Worm (Caenorhabditis elegans) whole organism, L2 larva: ENCODE results near the gene mlt-9.

Experiments used
- C34F6.9 ChIP-seq: fragments of 150-350 bp; optimal IDR thresholded peaks from 2 replicates; lab custom pipeline; 2014; ENCODE audit warnings: missing biosample characterization, missing genetic modification characterization
- R02D3.7 ChIP-seq: fragments of 150-350 bp; optimal IDR thresholded peaks from 2 replicates; lab custom pipeline; 2014; ENCODE audit warnings: missing biosample characterization, missing genetic modification characterization
- Y55F3AM.14 ChIP-seq: fragments of 200-800 bp; sonication (Bioruptor generic); optimal IDR thresholded peaks from 2 replicates; lab custom pipeline; 2018; ENCODE audit warnings: mild to moderate bottlenecking, missing genetic modification characterization, missing compliant biosample characterization
- ZK546.5 ChIP-seq: sonication (generic microtip); optimal IDR thresholded peaks from 2 replicates; lab custom pipeline; 2017; ENCODE audit warnings: missing biosample characterization, missing genetic modification characterization
- alr-1 ChIP-seq: fragments of 150-350 bp; optimal IDR thresholded peaks from 2 replicates; lab custom pipeline; 2014; ENCODE audit warnings: missing biosample characterization, missing genetic modification characterization
- aly-2 ChIP-seq: fragments of 150-350 bp; optimal IDR thresholded peaks from 2 replicates; lab custom pipeline; 2014; ENCODE audit warnings: missing biosample characterization, missing genetic modification characterization
- ama-1 ChIP-seq: fragments of 150-350 bp; optimal IDR thresholded peaks from 2 replicates; lab custom pipeline; 2018; ENCODE audit warnings: inconsistent platforms
- blmp-1 ChIP-seq: sonication (generic microtip); optimal IDR thresholded peaks from 2 replicates; lab custom pipeline; 2017; ENCODE audit warnings: missing genetic modification characterization, mild to moderate bottlenecking, missing compliant biosample characterization, antibody characterized with exemption, moderate library complexity; ENCODE audit not compliant: insufficient read depth
- ceh-16 ChIP-seq: fragments of 150-350 bp; optimal IDR thresholded peaks from 2 replicates; lab custom pipeline; 2014; ENCODE audit warnings: missing biosample characterization, missing genetic modification characterization
- ceh-82 ChIP-seq: fragments of 150-350 bp; optimal IDR thresholded peaks from 2 replicates; lab custom pipeline; 2014; ENCODE audit warnings: missing biosample characterization, missing genetic modification characterization
- crh-2 ChIP-seq: sonication (generic microtip); optimal IDR thresholded peaks from 2 replicates; lab custom pipeline; 2017; ENCODE audit warnings: missing biosample characterization, missing genetic modification characterization
- dmd-4 ChIP-seq: sonication (generic microtip); optimal IDR thresholded peaks from 2 replicates; lab custom pipeline; 2017; ENCODE audit warnings: missing biosample characterization, missing genetic modification characterization
- elt-3 ChIP-seq: sonication (generic microtip); optimal IDR thresholded peaks from 2 replicates; lab custom pipeline; 2017; ENCODE audit warnings: missing biosample characterization, missing genetic modification characterization
- fos-1 ChIP-seq: fragments of 150-350 bp; optimal IDR thresholded peaks from 2 replicates; lab custom pipeline; 2014; ENCODE audit warnings: missing biosample characterization, missing genetic modification characterization
- gmeb-1 ChIP-seq: fragments of 150-350 bp; optimal IDR thresholded peaks from 2 replicates; lab custom pipeline; 2014; ENCODE audit warnings: missing biosample characterization, missing genetic modification characterization
- lin-11 ChIP-seq: fragments of 150-350 bp; sonication (generic microtip); optimal IDR thresholded peaks from 2 replicates; lab custom pipeline; 2014; ENCODE audit warnings: missing biosample characterization, missing genetic modification characterization, inconsistent platforms, mixed read lengths
- lin-13 ChIP-seq: fragments of 150-350 bp; optimal IDR thresholded peaks from 2 replicates; lab custom pipeline; 2014; ENCODE audit warnings: missing biosample characterization, missing genetic modification reagents, missing genetic modification characterization
- lin-39 ChIP-seq: fragments of 150-350 bp; optimal IDR thresholded peaks from 2 replicates; lab custom pipeline; 2014; ENCODE audit warnings: missing biosample characterization, missing genetic modification reagents, missing genetic modification characterization
- lsy-2 ChIP-seq, 2 experiments: fragments of 150-350 bp in 1 of 2; sonication (generic microtip) in 1 of 2; optimal IDR thresholded peaks; 2 replicates each; lab custom pipeline; 2014 to 2017; ENCODE audit warnings: missing biosample characterization in 2 of 2, missing genetic modification characterization in 2 of 2
- mab-5 ChIP-seq: fragments of 150-350 bp; optimal IDR thresholded peaks from 2 replicates; lab custom pipeline; 2014; ENCODE audit warnings: missing biosample characterization, missing genetic modification characterization
- mbf-1 ChIP-seq: sonication (generic microtip); optimal IDR thresholded peaks from 2 replicates; lab custom pipeline; 2017; ENCODE audit warnings: missing biosample characterization, missing genetic modification characterization
- mdl-1 ChIP-seq, 2 experiments: fragments of 150-350 bp in 1 of 2; sonication (generic microtip) in 1 of 2; optimal IDR thresholded peaks; 2 replicates each; lab custom pipeline; 2017; ENCODE audit warnings: missing biosample characterization in 2 of 2, missing genetic modification characterization in 2 of 2
- nhr-10 ChIP-seq: sonication (generic microtip); optimal IDR thresholded peaks from 2 replicates; lab custom pipeline; 2017; ENCODE audit warnings: missing biosample characterization, missing genetic modification characterization
- nhr-11 ChIP-seq: fragments of 150-350 bp; optimal IDR thresholded peaks from 2 replicates; lab custom pipeline; 2014; ENCODE audit warnings: missing biosample characterization, missing genetic modification characterization
- nhr-129 ChIP-seq: fragments of 150-350 bp; optimal IDR thresholded peaks from 2 replicates; lab custom pipeline; 2014; ENCODE audit warnings: missing biosample characterization, missing genetic modification characterization
- nhr-21 ChIP-seq: fragments of 150-350 bp; optimal IDR thresholded peaks from 2 replicates; lab custom pipeline; 2014; ENCODE audit warnings: missing biosample characterization, missing genetic modification characterization
- nhr-23 ChIP-seq: fragments of 150-350 bp; optimal IDR thresholded peaks from 2 replicates; lab custom pipeline; 2014; ENCODE audit warnings: missing biosample characterization, missing genetic modification reagents, missing genetic modification characterization
- nhr-237 ChIP-seq: fragments of 150-350 bp; optimal IDR thresholded peaks from 2 replicates; lab custom pipeline; 2014; ENCODE audit warnings: missing biosample characterization, missing genetic modification characterization
- nhr-25 ChIP-seq: fragments of 150-350 bp; sonication (generic microtip); optimal IDR thresholded peaks from 3 replicates; lab custom pipeline; 2014; ENCODE audit warnings: missing biosample characterization, missing genetic modification characterization
- nhr-6 ChIP-seq: fragments of 150-350 bp; optimal IDR thresholded peaks from 2 replicates; lab custom pipeline; 2014; ENCODE audit warnings: missing biosample characterization, missing genetic modification characterization
- nhr-77 ChIP-seq: fragments of 150-350 bp; optimal IDR thresholded peaks from 2 replicates; lab custom pipeline; 2014; ENCODE audit warnings: missing biosample characterization, missing genetic modification characterization
- peb-1 ChIP-seq: fragments of 150-350 bp; optimal IDR thresholded peaks from 2 replicates; lab custom pipeline; 2014; ENCODE audit warnings: missing biosample characterization, missing genetic modification characterization
- sem-4 ChIP-seq: fragments of 150-350 bp; optimal IDR thresholded peaks from 2 replicates; lab custom pipeline; 2014; ENCODE audit warnings: missing biosample characterization, missing genetic modification reagents, missing genetic modification characterization
- skn-1 ChIP-seq: sonication (generic microtip); optimal IDR thresholded peaks from 2 replicates; lab custom pipeline; 2017; ENCODE audit warnings: missing biosample characterization, missing genetic modification characterization
- sma-3 ChIP-seq: sonication (generic microtip); optimal IDR thresholded peaks from 2 replicates; lab custom pipeline; 2016; ENCODE audit warnings: missing genetic modification reagents, missing genetic modification characterization, missing compliant biosample characterization
- sma-9 ChIP-seq, 2 experiments: fragments of 150-350 bp in 1 of 2; sonication (generic microtip) in 1 of 2; optimal IDR thresholded peaks; 2 replicates each; lab custom pipeline; 2014 to 2016; ENCODE audit warnings: missing genetic modification characterization in 2 of 2, mild to moderate bottlenecking in 1 of 2, missing biosample characterization in 1 of 2, missing compliant biosample characterization in 1 of 2, missing genetic modification reagents in 1 of 2, moderate library complexity in 1 of 2
- snpc-4 ChIP-seq: fragments of 150-350 bp; optimal IDR thresholded peaks from 2 replicates; lab custom pipeline; 2014; ENCODE audit warnings: missing biosample characterization, missing genetic modification characterization
- unc-39 ChIP-seq: fragments of 150-350 bp; optimal IDR thresholded peaks from 2 replicates; lab custom pipeline; 2014; ENCODE audit warnings: missing biosample characterization, missing genetic modification characterization
- unc-62 ChIP-seq: fragments of 150-350 bp; optimal IDR thresholded peaks from 2 replicates; lab custom pipeline; 2014; ENCODE audit warnings: missing biosample characterization, missing genetic modification reagents, missing genetic modification characterization
- zag-1 ChIP-seq: fragments of 150-350 bp; optimal IDR thresholded peaks from 2 replicates; lab custom pipeline; 2014; ENCODE audit warnings: missing biosample characterization, missing genetic modification characterization
- ztf-1 ChIP-seq: fragments of 200-800 bp; sonication (Bioruptor generic); conservative IDR thresholded peaks from 2 replicates; pipeline ENCODE4 v1.3.6; 2022; ENCODE audit warnings: missing genetic modification characterization, missing compliant biosample characterization
- ztf-11 ChIP-seq: sonication (generic microtip); optimal IDR thresholded peaks from 2 replicates; lab custom pipeline; 2017; ENCODE audit warnings: missing biosample characterization, missing genetic modification characterization
- ztf-4 ChIP-seq: fragments of 150-350 bp; optimal IDR thresholded peaks from 2 replicates; lab custom pipeline; 2014; ENCODE audit warnings: missing biosample characterization, missing genetic modification characterization

mlt-9 gene

ce11 chrX:15112172-15112571 is 4.6 kb upstream of the mlt-9 start:
- TF ChIP-seq nhr-11 (tag; lab: Kevin White, UChicago) = no peak
- TF ChIP-seq, all 48 proteins: peak for 0

ce11 chrX:15104963-15105493 is 2.6 kb downstream of the mlt-9 start:
- TF ChIP-seq nhr-77 (tag; lab: Kevin White, UChicago) (no peak), elt-3 (no peak), crh-2 (tag; lab: Kevin White, UChicago) (no peak), ceh-82 (tag; lab: Kevin White, UChicago) (no peak), sma-9 (GFP tag; optimal IDR thresholded peaks at IDR 0.05; lab: Kevin White, UChicago) (no peak), sma-9 (tag; optimal IDR thresholded peaks at IDR 0.05; lab: Kevin White, UChicago) (no peak), gmeb-1 (tag; lab: Kevin White, UChicago) (no peak), unc-39 (tag; lab: Kevin White, UChicago) (no peak), lsy-2 (tag; optimal IDR thresholded peaks at IDR 0.05; lab: Kevin White, UChicago) (no peak), sma-3 (GFP tag; lab: Kevin White, UChicago) (no peak), blmp-1 (tag; lab: Kevin White, UChicago) (peak; percentile 89), zag-1 (tag; lab: Kevin White, UChicago) (no peak), C34F6.9 (no peak), unc-62 (no peak), R02D3.7 (tag; lab: Kevin White, UChicago) (no peak), ZK546.5 (tag; lab: Kevin White, UChicago) (no peak), ama-1 (no peak), sem-4 (tag; lab: Kevin White, UChicago) (peak; percentile 31), nhr-21 (tag; lab: Kevin White, UChicago) (peak; percentile 22), lin-11 (no peak)

ce11 chrX:15103481-15103880 is 4.1 kb downstream of the mlt-9 start:
- TF ChIP-seq nhr-10 (tag; lab: Kevin White, UChicago) = no peak
- TF ChIP-seq sem-4 (tag; lab: Kevin White, UChicago) = no peak
- no peak for TF ChIP-seq lin-11
- TF ChIP-seq ceh-16 (tag; lab: Kevin White, UChicago) = no peak
- no peak for TF ChIP-seq crh-2 (tag; lab: Kevin White, UChicago)
- no peak for TF ChIP-seq C34F6.9
- TF ChIP-seq skn-1 (tag; lab: Kevin White, UChicago) = no peak
- TF ChIP-seq mdl-1 (tag; optimal IDR thresholded peaks at IDR 0.05; lab: Kevin White, UChicago) = no peak
- TF ChIP-seq peb-1 (tag; lab: Kevin White, UChicago) = no peak
- TF ChIP-seq ztf-4 (tag; lab: Kevin White, UChicago) = no peak
- TF ChIP-seq nhr-21 (tag; lab: Kevin White, UChicago) = no peak
- TF ChIP-seq mbf-1 = no peak
- no peak for TF ChIP-seq mab-5 (tag; lab: Kevin White, UChicago)

- no peak for TF ChIP-seq unc-39 (tag; lab: Kevin White, UChicago)
- no peak for TF ChIP-seq mbf-1
- no peak for TF ChIP-seq nhr-25 (tag; lab: Kevin White, UChicago)
- TF ChIP-seq lin-39 (tag; lab: Kevin White, UChicago) = no peak
- TF ChIP-seq gmeb-1 (tag; lab: Kevin White, UChicago) = no peak
- TF ChIP-seq dmd-4 (tag; lab: Kevin White, UChicago) = no peak
- TF ChIP-seq ceh-82 (tag; lab: Kevin White, UChicago) = no peak
- no peak for TF ChIP-seq Y55F3AM.14 (GFP tag; lab: Kevin White, UChicago)
- peak; percentile 48 for TF ChIP-seq C34F6.9
- TF ChIP-seq lin-13 (GFP tag; lab: Kevin White, UChicago) = no peak
- TF ChIP-seq zag-1 (tag; lab: Kevin White, UChicago) = no peak
- TF ChIP-seq sem-4 (tag; lab: Kevin White, UChicago) = peak; percentile 34
- no peak for TF ChIP-seq R02D3.7 (tag; lab: Kevin White, UChicago)
- no peak for TF ChIP-seq nhr-6
- TF ChIP-seq mab-5 (tag; lab: Kevin White, UChicago) = no peak
- TF ChIP-seq lin-11 = peak; percentile 29
- TF ChIP-seq nhr-129 (tag; lab: Kevin White, UChicago) = peak; percentile 74
- no peak for TF ChIP-seq ztf-11 (tag; lab: Kevin White, UChicago)
- no peak for TF ChIP-seq nhr-10 (tag; lab: Kevin White, UChicago)
- TF ChIP-seq nhr-11 (tag; lab: Kevin White, UChicago) = no peak
- TF ChIP-seq blmp-1 (tag; lab: Kevin White, UChicago) = no peak
- no peak for TF ChIP-seq skn-1 (tag; lab: Kevin White, UChicago)
- peak; percentile 90 for TF ChIP-seq fos-1
- no peak for TF ChIP-seq ztf-1
- no peak for TF ChIP-seq nhr-23 (tag; lab: Kevin White, UChicago)
- TF ChIP-seq ZK546.5 (tag; lab: Kevin White, UChicago) = no peak
- no peak for TF ChIP-seq ztf-4 (tag; lab: Kevin White, UChicago)
- peak; percentile 60 for TF ChIP-seq sma-9 (GFP tag; optimal IDR thresholded peaks at IDR 0.05; lab: Kevin White, UChicago)
- no peak for TF ChIP-seq sma-9 (tag; optimal IDR thresholded peaks at IDR 0.05; lab: Kevin White, UChicago)
- no peak for TF ChIP-seq nhr-237
- TF ChIP-seq crh-2 (tag; lab: Kevin White, UChicago) = peak; percentile 57
- TF ChIP-seq snpc-4 (tag; lab: Kevin White, UChicago) = peak; percentile 40
- no peak for TF ChIP-seq aly-2
- TF ChIP-seq nhr-21 (tag; lab: Kevin White, UChicago) = no peak
- no peak for TF ChIP-seq elt-3
- no peak for TF ChIP-seq alr-1 (tag; lab: Kevin White, UChicago)
- TF ChIP-seq sma-3 (GFP tag; lab: Kevin White, UChicago) = no peak
Observed at ce11 chrX:15100369-15100963, 7.1 kb downstream of the mlt-9 start, which contains the start of gene dhhc-1. TSS of gene dhhc-1 (minus strand) at chrX:15100419.
